Worm (Caenorhabditis elegans) whole organism, young adult: ENCODE data around the gene Y57A10A.31.

Source experiments
- B0035.1 ChIP-seq: sonication (generic microtip); optimal IDR thresholded peaks from 2 replicates; lab custom pipeline; 2016; ENCODE audit warnings: missing genetic modification characterization, mild to moderate bottlenecking, missing compliant biosample characterization, missing genotype, missing genetic modification reagents
- C17E4.6 ChIP-seq: fragments of 200-800 bp; sonication (Bioruptor generic); IDR thresholded peaks from 2 replicates; pipeline ENCODE4 v1.3.6; 2022; ENCODE audit warnings: missing genetic modification reagents, missing genetic modification characterization, missing compliant biosample characterization
- F52B5.7 ChIP-seq: sonication (generic microtip); optimal IDR thresholded peaks from 2 replicates; lab custom pipeline; 2016; ENCODE audit warnings: mild to moderate bottlenecking, missing genetic modification characterization, missing compliant biosample characterization
- F57C9.4 ChIP-seq: sonication (generic microtip); optimal IDR thresholded peaks from 2 replicates; lab custom pipeline; 2017; ENCODE audit warnings: mild to moderate bottlenecking, missing genetic modification characterization, missing compliant biosample characterization
- Y79H2A.3 ChIP-seq: fragments of 200-800 bp; sonication (Bioruptor generic); conservative IDR thresholded peaks from 2 replicates; pipeline ENCODE4 v1.3.6; 2022; ENCODE audit warnings: missing genetic modification reagents, missing genetic modification characterization, missing compliant biosample characterization
- ZK185.1 ChIP-seq: sonication (generic microtip); optimal IDR thresholded peaks from 2 replicates; lab custom pipeline; 2016; ENCODE audit warnings: mild to moderate bottlenecking, missing genetic modification characterization, missing compliant biosample characterization; ENCODE audit not compliant: poor library complexity, severe bottlenecking
- ceh-100 ChIP-seq: fragments of 200-800 bp; sonication (Bioruptor generic); IDR thresholded peaks from 2 replicates; pipeline ENCODE4 v1.3.6; 2022; ENCODE audit warnings: missing genetic modification reagents, missing genetic modification characterization, missing compliant biosample characterization
- nfya-1 ChIP-seq: sonication (generic microtip); optimal IDR thresholded peaks from 2 replicates; lab custom pipeline; 2017; ENCODE audit warnings: antibody characterized with exemption, missing compliant biosample characterization, missing genetic modification characterization, borderline replicate concordance; ENCODE audit not compliant: insufficient read depth
- nfyb-1 ChIP-seq: fragments of 200-800 bp; sonication (Bioruptor generic); IDR thresholded peaks from 2 replicates; pipeline ENCODE4 v1.3.6; 2022; ENCODE audit warnings: missing genetic modification reagents, missing genetic modification characterization, missing compliant biosample characterization
- nhr-120 ChIP-seq: fragments of 200-800 bp; sonication (Bioruptor generic); IDR thresholded peaks from 2 replicates; pipeline ENCODE4 v1.3.6; 2022; ENCODE audit warnings: missing genetic modification characterization, missing compliant biosample characterization
- unc-130 ChIP-seq: sonication (generic microtip); optimal IDR thresholded peaks from 2 replicates; lab custom pipeline; 2016; ENCODE audit warnings: missing genetic modification reagents, missing genetic modification characterization, missing compliant biosample characterization
- unc-62 ChIP-seq: fragments of 150-350 bp; optimal IDR thresholded peaks from 2 replicates; lab custom pipeline; 2014; ENCODE audit warnings: missing biosample characterization, missing genetic modification reagents, missing genetic modification characterization
- ztf-18 ChIP-seq: sonication (generic microtip); optimal IDR thresholded peaks from 2 replicates; lab custom pipeline; 2016; ENCODE audit warnings: missing genotype, mild to moderate bottlenecking, missing genetic modification characterization, missing compliant biosample characterization

DNA sequence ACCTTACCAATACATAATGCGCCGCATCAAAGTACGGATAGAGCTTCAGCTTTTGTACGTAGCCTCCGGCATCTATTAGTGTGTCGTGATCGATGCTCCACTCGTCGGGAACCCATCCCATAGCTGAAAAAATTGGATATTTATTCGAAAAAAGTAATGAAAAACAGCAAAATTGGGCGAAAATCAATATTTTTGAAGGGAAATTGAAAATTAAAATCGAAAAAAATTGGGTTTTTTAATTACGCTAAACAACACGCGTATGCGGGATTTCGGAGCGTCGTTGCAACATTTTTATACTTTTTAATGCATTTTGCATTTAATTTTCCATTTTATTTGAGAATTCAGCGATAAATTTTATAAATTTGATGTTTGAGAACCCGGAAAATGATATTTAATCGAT lies 9.9 kb upstream of the Y57A10A.31 start, which contains the start of the genes tric-1B.2 and Y57A10A.29:
- TF ChIP-seq F57C9.4 (tag; lab: Kevin White, UChicago) = no peak
- TF ChIP-seq Y79H2A.3 (GFP tag; lab: Robert Waterston, UW) = no peak
- TF ChIP-seq B0035.1 = no peak
- TF ChIP-seq C17E4.6 (GFP tag; lab: Robert Waterston, UW) = no peak
- TF ChIP-seq ceh-100 = no peak
- no peak for TF ChIP-seq F52B5.7 (tag; lab: Kevin White, UChicago)
- TF ChIP-seq unc-62 (GFP tag; lab: Kevin White, UChicago) = no peak
- TF ChIP-seq unc-130 (GFP tag; lab: Kevin White, UChicago) = no peak
- TF ChIP-seq nfyb-1 (GFP tag; lab: Robert Waterston, UW) = no peak
- no peak for TF ChIP-seq nfya-1
- no peak for TF ChIP-seq ZK185.1 (tag; lab: Kevin White, UChicago)
- TF ChIP-seq nhr-120 (GFP tag; lab: Robert Waterston, UW) = no peak
- no peak for TF ChIP-seq ztf-18 (tag; lab: Kevin White, UChicago)
